Worm (Caenorhabditis elegans) whole organism, L4/young adult: ENCODE results near the gene nhr-119.

ENCODE experiments used
- W03F9.2 ChIP-seq: fragments of 150-350 bp; optimal IDR thresholded peaks from 2 replicates; lab custom pipeline; 2014; ENCODE audit warnings: missing biosample characterization, missing genetic modification characterization
- him-1 ChIP-seq: sonication (generic microtip); optimal IDR thresholded peaks from 2 replicates; lab custom pipeline; 2016; ENCODE audit warnings: missing genotype, missing genetic modification reagents, missing genetic modification characterization, missing compliant biosample characterization

DNA sequence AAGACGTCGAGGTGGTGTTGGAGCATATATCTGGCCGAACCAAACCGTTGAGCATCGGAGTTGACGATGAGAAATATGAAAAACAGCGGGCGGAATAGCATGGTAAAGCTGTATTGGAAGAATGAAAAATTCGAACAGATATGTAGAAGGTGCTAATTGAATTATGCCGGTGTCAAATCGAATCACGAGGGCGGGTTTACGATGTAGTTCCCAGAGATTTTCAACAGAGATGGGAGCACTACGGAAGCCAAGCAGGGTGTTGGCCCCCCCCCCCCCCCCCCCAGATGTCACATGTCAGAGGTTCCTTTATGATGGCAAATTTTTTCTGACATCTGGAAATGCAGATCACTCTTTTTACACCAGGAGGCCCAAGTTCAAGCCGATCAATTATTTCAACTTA is 42.7 kb upstream of the nhr-119 start, which contains the start of gene Y110A2AL.7:
- TF ChIP-seq him-1 (tag; lab: Kevin White, UChicago): no peak
- no peak for TF ChIP-seq W03F9.2
